Worm (Caenorhabditis elegans) whole organism, mixed stage, embryonic: ENCODE data around the gene srt-38.
"Not testable (repeated sequence)": the region's sequence is repeated elsewhere in the genome, so short reads cannot be mapped to it uniquely, and the experiment has no call there.

Experiments used
- M03D4.4 ChIP-seq: sonication (generic microtip); optimal IDR thresholded peaks from 2 replicates; lab custom pipeline; 2017; ENCODE audit warnings: mild to moderate bottlenecking, missing genetic modification characterization, missing compliant biosample characterization
- bed-3 ChIP-seq: fragments of 200-800 bp; sonication (Bioruptor generic); optimal IDR thresholded peaks from 3 replicates; lab custom pipeline; 2018; ENCODE audit warnings: mild to moderate bottlenecking, missing genetic modification characterization, moderate library complexity, missing compliant biosample characterization
- blmp-1 ChIP-seq: fragments of 150-350 bp; optimal IDR thresholded peaks from 2 replicates; lab custom pipeline; 2014; ENCODE audit warnings: missing biosample characterization, missing genetic modification characterization
- ceh-83 ChIP-seq: fragments of 200-800 bp; sonication (Bioruptor generic); optimal IDR thresholded peaks from 2 replicates; lab custom pipeline; 2018; ENCODE audit warnings: mild to moderate bottlenecking, missing genetic modification characterization, missing compliant biosample characterization
- cnd-1 ChIP-seq: fragments of 200-800 bp; sonication (Bioruptor generic); optimal IDR thresholded peaks from 2 replicates; lab custom pipeline; 2018; ENCODE audit warnings: mild to moderate bottlenecking, missing genetic modification characterization, missing compliant biosample characterization
- elt-1 ChIP-seq: sonication (generic microtip); optimal IDR thresholded peaks from 2 replicates; lab custom pipeline; 2017; ENCODE audit warnings: missing genetic modification characterization, mild to moderate bottlenecking, missing compliant biosample characterization, antibody characterized with exemption, moderate library complexity, borderline replicate concordance; ENCODE audit not compliant: insufficient read depth
- elt-3 ChIP-seq: fragments of 150-350 bp; optimal IDR thresholded peaks from 2 replicates; lab custom pipeline; 2014; ENCODE audit warnings: missing biosample characterization, missing genetic modification characterization
- flh-1 ChIP-seq: fragments of 200-800 bp; sonication (Bioruptor generic); optimal IDR thresholded peaks from 2 replicates; lab custom pipeline; 2018; ENCODE audit warnings: mild to moderate bottlenecking, missing genetic modification characterization, moderate library complexity, missing compliant biosample characterization
- hlh-1 ChIP-seq: fragments of 150-350 bp; optimal IDR thresholded peaks from 2 replicates; lab custom pipeline; 2014; ENCODE audit warnings: missing biosample characterization, missing genetic modification reagents, missing genetic modification characterization
- lin-13 ChIP-seq: fragments of 150-350 bp; optimal IDR thresholded peaks from 2 replicates; lab custom pipeline; 2014; ENCODE audit warnings: missing biosample characterization, missing genetic modification characterization
- lin-32 ChIP-seq: fragments of 200-800 bp; sonication (Bioruptor generic); optimal IDR thresholded peaks from 2 replicates; lab custom pipeline; 2018; ENCODE audit warnings: mild to moderate bottlenecking, missing genetic modification characterization, missing compliant biosample characterization
- lsy-2 ChIP-seq: fragments of 150-350 bp; optimal IDR thresholded peaks from 2 replicates; lab custom pipeline; 2014; ENCODE audit warnings: missing biosample characterization, missing genetic modification characterization
- mep-1 ChIP-seq: fragments of 150-350 bp; optimal IDR thresholded peaks from 2 replicates; lab custom pipeline; 2017; ENCODE audit warnings: missing biosample characterization, missing genetic modification reagents, missing genetic modification characterization, inconsistent platforms
- mls-2 ChIP-seq: sonication (generic microtip); optimal IDR thresholded peaks from 2 replicates; lab custom pipeline; 2016; ENCODE audit warnings: mild to moderate bottlenecking, missing genetic modification characterization, moderate library complexity, missing compliant biosample characterization
- nhr-2 ChIP-seq: fragments of 150-350 bp; optimal IDR thresholded peaks from 2 replicates; lab custom pipeline; 2014; ENCODE audit warnings: missing biosample characterization, missing genetic modification characterization
- nhr-28 ChIP-seq: fragments of 150-350 bp; optimal IDR thresholded peaks from 2 replicates; lab custom pipeline; 2014; ENCODE audit warnings: missing biosample characterization, missing genetic modification characterization
- nhr-76 ChIP-seq: sonication (generic microtip); optimal IDR thresholded peaks from 2 replicates; lab custom pipeline; 2017; ENCODE audit warnings: missing biosample characterization, missing genetic modification characterization
- pha-4 ChIP-seq: fragments of 150-350 bp; optimal IDR thresholded peaks from 2 replicates; lab custom pipeline; 2018; ENCODE audit warnings: missing biosample characterization, missing genetic modification reagents, missing genetic modification characterization
- sptf-1 ChIP-seq: sonication (generic microtip); optimal IDR thresholded peaks from 2 replicates; lab custom pipeline; 2017; ENCODE audit warnings: mild to moderate bottlenecking, missing genetic modification characterization, moderate library complexity, missing compliant biosample characterization
- tbx-8 ChIP-seq: fragments of 200-800 bp; sonication (Bioruptor generic); optimal IDR thresholded peaks from 2 replicates; lab custom pipeline; 2018; ENCODE audit warnings: mild to moderate bottlenecking, missing genetic modification characterization, moderate library complexity, missing compliant biosample characterization
- unc-120 ChIP-seq: sonication (generic microtip); optimal IDR thresholded peaks from 2 replicates; lab custom pipeline; 2017; ENCODE audit warnings: missing genetic modification characterization, missing compliant biosample characterization; ENCODE audit not compliant: poor library complexity, severe bottlenecking
- unc-62 ChIP-seq: fragments of 150-350 bp; optimal IDR thresholded peaks from 2 replicates; lab custom pipeline; 2014; ENCODE audit warnings: missing biosample characterization, missing genetic modification reagents, missing genetic modification characterization
- ztf-11 ChIP-seq: fragments of 150-350 bp; optimal IDR thresholded peaks from 2 replicates; lab custom pipeline; 2014; ENCODE audit warnings: missing biosample characterization, missing genetic modification characterization

srt-38 gene

ce11 chrV:4290093-4290492 lies 18.9 kb upstream of the srt-38 start, which contains the start of gene srh-193:
Gene srh-193, minus strand, starts transcription at chrV:4290193.
- TF ChIP-seq bed-3 (GFP tag; lab: Kevin White, UChicago); nhr-28 (tag; lab: Kevin White, UChicago); mls-2 (tag; lab: Kevin White, UChicago): not testable (repeated sequence)

- not testable (repeated sequence) for TF ChIP-seq ztf-11, blmp-1, mls-2 (tag; lab: Kevin White, UChicago)
Measured at ce11 chrV:4284737-4285136, 13.6 kb upstream of the srt-38 start, which contains the start of gene srt-19. Gene srt-19, plus strand, starts transcription at chrV:4285037.

- not testable (repeated sequence) for TF ChIP-seq cnd-1 (tag; lab: Kevin White, UChicago); ztf-11 (tag; lab: Kevin White, UChicago); elt-3
Measured at ce11 chrV:4281699-4282098, 10.5 kb upstream of the srt-38 start, which contains the start of gene srt-37. Gene srt-37, minus strand, starts transcription at chrV:4281799.

- not testable (repeated sequence) for TF ChIP-seq elt-1 (tag; lab: Kevin White, UChicago); nhr-76 (tag; lab: Kevin White, UChicago); bed-3 (GFP tag; lab: Kevin White, UChicago)
Measured at ce11 chrV:4278735-4279134, 7.6 kb upstream of the srt-38 start, which contains the start of gene srt-20. Gene srt-20, minus strand, starts transcription at chrV:4278835.

ce11 chrV:4273372-4273771 lies 2.2 kb upstream of the srt-38 start:
- TF ChIP-seq pha-4 (tag; lab: Kevin White, UChicago): no peak
- no peak for TF ChIP-seq lin-32 (GFP tag; lab: Kevin White, UChicago)
- TF ChIP-seq unc-62 (GFP tag; lab: Kevin White, UChicago): no peak
- TF ChIP-seq sptf-1 (tag; lab: Kevin White, UChicago): no peak
- no peak for TF ChIP-seq nhr-76 (tag; lab: Kevin White, UChicago)
- TF ChIP-seq nhr-2 (tag; lab: Kevin White, UChicago): no peak
- no peak for TF ChIP-seq lsy-2 (tag; lab: Kevin White, UChicago)
- no peak for TF ChIP-seq nhr-28 (tag; lab: Kevin White, UChicago)
- no peak for TF ChIP-seq elt-3

ce11 chrV:4268213-4268612 lies 2.9 kb downstream of the srt-38 start, which contains the start of gene srt-36:
Gene srt-36, minus strand, starts transcription at chrV:4268313.
- not testable (repeated sequence) for TF ChIP-seq flh-1 (GFP tag; lab: Kevin White, UChicago); blmp-1 (tag; lab: Kevin White, UChicago); elt-3
- TF ChIP-seq, all 35 proteins: peak for 0; not testable (repeated sequence) for 35

ce11 chrV:4264516-4264915 lies 6.6 kb downstream of the srt-38 start, which contains the start of gene srt-35:
Gene srt-35, minus strand, starts transcription at chrV:4264616.
- TF ChIP-seq M03D4.4 (no peak), pha-4 (tag; lab: Kevin White, UChicago) (no peak), ceh-83 (GFP tag; lab: Kevin White, UChicago) (no peak), tbx-8 (GFP tag; lab: Kevin White, UChicago) (no peak), hlh-1 (tag; lab: Kevin White, UChicago) (no peak), mls-2 (tag; lab: Kevin White, UChicago) (no peak), flh-1 (GFP tag; lab: Kevin White, UChicago) (no peak), mep-1 (no peak), lin-13 (tag; lab: Kevin White, UChicago) (no peak), unc-62 (GFP tag; lab: Kevin White, UChicago) (no peak), nhr-28 (tag; lab: Kevin White, UChicago) (no peak), unc-120 (no peak), nhr-76 (tag; lab: Kevin White, UChicago) (no peak)

ce11 chrV:4261385-4261784 lies 9.8 kb downstream of the srt-38 start:
- TF ChIP-seq bed-3 (GFP tag; lab: Kevin White, UChicago): no peak
- TF ChIP-seq unc-62 (GFP tag; lab: Kevin White, UChicago): no peak
- TF ChIP-seq, all 35 proteins: peak for 0
